Worm (Caenorhabditis elegans) whole organism, L4 larva: ENCODE results near the gene prp-9.

Experiments
- F37D6.2 ChIP-seq: sonication (generic microtip); optimal IDR thresholded peaks from 2 replicates; lab custom pipeline; 2016; ENCODE audit warnings: mild to moderate bottlenecking, missing genetic modification characterization, missing compliant biosample characterization
- F44E2.7 ChIP-seq: fragments of 200-800 bp; sonication (Bioruptor generic); IDR thresholded peaks from 2 replicates; pipeline ENCODE4 v2.1.2; 2022; ENCODE audit warnings: missing genetic modification characterization, missing compliant biosample characterization
- F49E8.2 ChIP-seq: sonication (generic microtip); optimal IDR thresholded peaks from 2 replicates; lab custom pipeline; 2016; ENCODE audit warnings: missing compliant biosample characterization, mild to moderate bottlenecking, missing genetic modification characterization, borderline replicate concordance
- T20F7.1 ChIP-seq: fragments of 200-800 bp; sonication (Bioruptor generic); optimal IDR thresholded peaks from 2 replicates; lab custom pipeline; 2018; ENCODE audit warnings: mild to moderate bottlenecking, missing genetic modification characterization, missing compliant biosample characterization
- T26A8.4 ChIP-seq: fragments of 200-800 bp; sonication (Bioruptor generic); IDR thresholded peaks from 2 replicates; pipeline ENCODE4 v1.3.6; 2022; ENCODE audit warnings: missing genetic modification characterization, missing compliant biosample characterization
- Y105C5A.15 ChIP-seq: fragments of 200-800 bp; sonication (Bioruptor generic); IDR thresholded peaks from 2 replicates; pipeline ENCODE4 v1.3.6; 2022; ENCODE audit warnings: missing genetic modification characterization, missing compliant biosample characterization
- Y48G9A.11 ChIP-seq: fragments of 200-800 bp; sonication (Bioruptor generic); IDR thresholded peaks from 2 replicates; pipeline ENCODE4 v1.3.6; 2022; ENCODE audit warnings: missing genetic modification reagents, missing genetic modification characterization, missing compliant biosample characterization
- aha-1 ChIP-seq: fragments of 150-350 bp; peaks from one replicate; lab custom pipeline; 2014; ENCODE audit warnings: missing biosample characterization, missing genetic modification characterization
- ama-1 ChIP-seq: fragments of 150-350 bp; optimal IDR thresholded peaks from 2 replicates; lab custom pipeline; 2014; ENCODE audit warnings: inconsistent platforms, mixed read lengths
- attf-4 ChIP-seq: sonication (generic microtip); optimal IDR thresholded peaks from 3 replicates; lab custom pipeline; 2017; ENCODE audit warnings: missing biosample characterization, missing genetic modification characterization
- ceh-20 ChIP-seq: fragments of 200-800 bp; sonication (Bioruptor generic); IDR thresholded peaks from 2 replicates; pipeline ENCODE4 v1.3.6; 2022; ENCODE audit warnings: missing genetic modification reagents, missing genetic modification characterization, missing compliant biosample characterization
- ceh-32 ChIP-seq: sonication (generic microtip); optimal IDR thresholded peaks from 2 replicates; lab custom pipeline; 2016; ENCODE audit warnings: mild to moderate bottlenecking, missing genetic modification characterization, missing compliant biosample characterization; ENCODE audit not compliant: poor library complexity
- daf-16 ChIP-seq, 3 experiments: sonication (generic microtip); optimal IDR thresholded peaks; 2 replicates each; lab custom pipeline; 2016 to 2017; ENCODE audit warnings: missing genetic modification characterization in 3 of 3, missing genetic modification reagents in 3 of 3, mild to moderate bottlenecking in 2 of 3, missing compliant biosample characterization in 2 of 3, missing biosample characterization in 1 of 3, moderate library complexity in 1 of 3
- dmd-6 ChIP-seq: fragments of 200-800 bp; sonication (Bioruptor generic); IDR thresholded peaks from 2 replicates; pipeline ENCODE4 v1.3.6; 2022; ENCODE audit warnings: missing genetic modification reagents, missing genetic modification characterization, missing compliant biosample characterization
- dmd-9 ChIP-seq: fragments of 200-800 bp; sonication (Bioruptor generic); IDR thresholded peaks from 2 replicates; pipeline ENCODE4 v1.3.6; 2022; ENCODE audit warnings: missing genetic modification reagents, missing genetic modification characterization, missing compliant biosample characterization
- dpl-1 ChIP-seq: fragments of 150-350 bp; optimal IDR thresholded peaks from 2 replicates; lab custom pipeline; 2014; ENCODE audit warnings: missing biosample characterization, missing genetic modification reagents, missing genetic modification characterization
- dve-1 ChIP-seq: sonication (generic microtip); optimal IDR thresholded peaks from 2 replicates; lab custom pipeline; 2017; ENCODE audit warnings: antibody characterized with exemption, mild to moderate bottlenecking, missing genetic modification characterization, missing compliant biosample characterization; ENCODE audit not compliant: insufficient read depth
- egl-27 ChIP-seq: sonication (generic microtip); optimal IDR thresholded peaks from 3 replicates; lab custom pipeline; 2017; ENCODE audit warnings: missing biosample characterization, missing genetic modification reagents, missing genetic modification characterization
- fkh-10 ChIP-seq: fragments of 150-350 bp; optimal IDR thresholded peaks from 2 replicates; lab custom pipeline; 2014; ENCODE audit warnings: missing biosample characterization, missing genetic modification reagents, missing genetic modification characterization
- hlh-11 ChIP-seq: fragments of 200-800 bp; sonication (Bioruptor generic); optimal IDR thresholded peaks from 2 replicates; lab custom pipeline; 2018; ENCODE audit warnings: mild to moderate bottlenecking, missing genetic modification characterization, missing compliant biosample characterization
- hlh-30 ChIP-seq: sonication (generic microtip); optimal IDR thresholded peaks from 2 replicates; lab custom pipeline; 2017; ENCODE audit warnings: antibody characterized with exemption, mild to moderate bottlenecking, missing genetic modification characterization, missing compliant biosample characterization; ENCODE audit not compliant: insufficient read depth
- hmg-1.1 ChIP-seq: fragments of 200-800 bp; sonication (Bioruptor generic); IDR thresholded peaks from 2 replicates; pipeline ENCODE4 v1.3.6; 2022; ENCODE audit warnings: missing genetic modification reagents, missing genetic modification characterization, missing compliant biosample characterization
- jun-1 ChIP-seq: fragments of 150-350 bp; optimal IDR thresholded peaks from 2 replicates; lab custom pipeline; 2014; ENCODE audit warnings: missing biosample characterization, missing genetic modification reagents, missing genetic modification characterization
- lin-1 ChIP-seq: fragments of 200-800 bp; sonication (Bioruptor generic); IDR thresholded peaks from 2 replicates; pipeline ENCODE4 v1.3.6; 2022; ENCODE audit warnings: missing genetic modification reagents, missing genetic modification characterization, missing compliant biosample characterization
- lsy-2 ChIP-seq, 2 experiments: fragments of 150-350 bp in 1 of 2; sonication (generic microtip) in 1 of 2; optimal IDR thresholded peaks; 2 replicates each; lab custom pipeline; 2014 to 2017; ENCODE audit warnings: missing biosample characterization in 2 of 2, missing genetic modification characterization in 2 of 2
- mdt-29 ChIP-seq: fragments of 200-800 bp; sonication (Bioruptor generic); IDR thresholded peaks from 2 replicates; pipeline ENCODE4 v1.3.6; 2022; ENCODE audit warnings: missing genetic modification reagents, missing genetic modification characterization, missing compliant biosample characterization
- mxl-3 ChIP-seq: fragments of 200-800 bp; sonication (Bioruptor generic); optimal IDR thresholded peaks from 2 replicates; lab custom pipeline; 2018; ENCODE audit warnings: mild to moderate bottlenecking, missing genetic modification characterization, missing compliant biosample characterization
- nhr-111 ChIP-seq: fragments of 200-800 bp; sonication (Bioruptor generic); optimal IDR thresholded peaks from 2 replicates; lab custom pipeline; 2018; ENCODE audit warnings: mild to moderate bottlenecking, missing genetic modification characterization, missing compliant biosample characterization
- nhr-237 ChIP-seq: sonication (generic microtip); optimal IDR thresholded peaks from 2 replicates; lab custom pipeline; 2017; ENCODE audit warnings: missing biosample characterization, missing genetic modification characterization
- nhr-28 ChIP-seq: fragments of 150-350 bp; optimal IDR thresholded peaks from 2 replicates; lab custom pipeline; 2014; ENCODE audit warnings: missing biosample characterization, missing genetic modification characterization
- nhr-48 ChIP-seq: sonication (generic microtip); optimal IDR thresholded peaks from 2 replicates; lab custom pipeline; 2016; ENCODE audit warnings: mild to moderate bottlenecking, missing genetic modification characterization, missing compliant biosample characterization
- php-3 ChIP-seq: fragments of 200-800 bp; sonication (Bioruptor generic); IDR thresholded peaks from 2 replicates; pipeline ENCODE4 v1.3.6; 2022; ENCODE audit warnings: missing genetic modification reagents, missing genetic modification characterization, missing compliant biosample characterization
- sdz-12 ChIP-seq: fragments of 200-800 bp; sonication (Bioruptor generic); optimal IDR thresholded peaks from 2 replicates; lab custom pipeline; 2018; ENCODE audit warnings: mild to moderate bottlenecking, missing genetic modification characterization, missing compliant biosample characterization
- snpc-1.2 ChIP-seq: fragments of 200-800 bp; sonication (Bioruptor generic); IDR thresholded peaks from 2 replicates; pipeline ENCODE4 v1.3.6; 2022; ENCODE audit warnings: missing genetic modification reagents, missing genetic modification characterization, missing compliant biosample characterization
- tag-97 ChIP-seq: fragments of 200-800 bp; sonication (Bioruptor generic); IDR thresholded peaks from 2 replicates; pipeline ENCODE4 v1.3.6; 2022; ENCODE audit warnings: missing genetic modification characterization, missing compliant biosample characterization
- unc-62 ChIP-seq, 3 experiments: fragments of 150-350 bp in 1 of 3; sonication (generic microtip); optimal IDR thresholded peaks in 2 of 3; peaks in 1 of 3; 1 replicate in 1 of 3; 2 replicates in 2 of 3; lab custom pipeline; 2014 to 2017; ENCODE audit warnings: missing biosample characterization in 3 of 3, missing genetic modification characterization in 3 of 3, missing genetic modification reagents in 3 of 3, missing genotype in 1 of 3

prp-9 gene

ce11 chrII:8508956-8509355, 16.2 kb downstream of the prp-9 start, which contains the start of gene T13H5.1:
Gene T13H5.1, minus strand, starts transcription at chrII:8509056.
- TF ChIP-seq attf-4 (tag; lab: Kevin White, UChicago) (no peak), aha-1 (tag; lab: Kevin White, UChicago) (peak; percentile 12), lin-1 (GFP tag; lab: Robert Waterston, UW) (no peak), hmg-1.1 (no peak)

DNA sequence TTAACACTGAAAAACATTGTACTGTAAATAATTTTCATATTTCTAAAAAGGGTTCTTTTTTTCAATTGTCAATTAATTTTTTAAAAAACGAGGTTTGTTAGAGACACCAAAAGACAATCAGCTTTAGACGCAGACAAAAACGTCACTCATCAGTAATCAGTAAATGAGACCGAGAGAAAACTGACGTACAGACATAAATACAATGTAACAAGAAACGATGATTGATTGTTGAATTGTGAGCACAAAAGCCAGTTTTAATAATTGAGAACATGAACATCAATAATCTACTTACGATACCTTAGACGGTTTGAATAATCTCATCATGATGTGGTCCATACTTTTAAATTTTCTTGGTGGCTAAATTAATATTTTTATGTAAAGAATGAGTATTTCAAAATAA, 18.4 kb downstream of the prp-9 start:
- TF ChIP-seq unc-62 (GFP tag; optimal IDR thresholded peaks at IDR 0.05 in 1 of 2; lab: Kevin White, UChicago) (peak in 1 of 2 experiments; percentile 87), unc-62 (tag; optimal IDR thresholded peaks at IDR 0.05; lab: Kevin White, UChicago) (no peak), daf-16 (GFP tag; optimal IDR thresholded peaks at IDR 0.05; lab: Kevin White, UChicago) (no peak), daf-16 (tag; optimal IDR thresholded peaks at IDR 0.05; lab: Kevin White, UChicago) (peak; percentile 35), snpc-1.2 (GFP tag; lab: Robert Waterston, UW) (no peak), T26A8.4 (no peak), F44E2.7 (GFP tag; lab: Robert Waterston, UW) (no peak), hlh-11 (tag; lab: Kevin White, UChicago) (peak; percentile 2), Y48G9A.11 (GFP tag; lab: Robert Waterston, UW) (no peak), nhr-28 (tag; lab: Kevin White, UChicago) (peak; percentile 16), mxl-3 (GFP tag; lab: Kevin White, UChicago) (no peak), dmd-6 (GFP tag; lab: Robert Waterston, UW) (peak; percentile 56; the same call in 1 of the 2 replicates), dve-1 (tag; lab: Kevin White, UChicago) (peak; percentile 67), egl-27 (tag; lab: Kevin White, UChicago) (no peak), jun-1 (tag; lab: Kevin White, UChicago) (no peak), nhr-48 (tag; lab: Kevin White, UChicago) (peak; percentile 21), fkh-10 (no peak)

DNA sequence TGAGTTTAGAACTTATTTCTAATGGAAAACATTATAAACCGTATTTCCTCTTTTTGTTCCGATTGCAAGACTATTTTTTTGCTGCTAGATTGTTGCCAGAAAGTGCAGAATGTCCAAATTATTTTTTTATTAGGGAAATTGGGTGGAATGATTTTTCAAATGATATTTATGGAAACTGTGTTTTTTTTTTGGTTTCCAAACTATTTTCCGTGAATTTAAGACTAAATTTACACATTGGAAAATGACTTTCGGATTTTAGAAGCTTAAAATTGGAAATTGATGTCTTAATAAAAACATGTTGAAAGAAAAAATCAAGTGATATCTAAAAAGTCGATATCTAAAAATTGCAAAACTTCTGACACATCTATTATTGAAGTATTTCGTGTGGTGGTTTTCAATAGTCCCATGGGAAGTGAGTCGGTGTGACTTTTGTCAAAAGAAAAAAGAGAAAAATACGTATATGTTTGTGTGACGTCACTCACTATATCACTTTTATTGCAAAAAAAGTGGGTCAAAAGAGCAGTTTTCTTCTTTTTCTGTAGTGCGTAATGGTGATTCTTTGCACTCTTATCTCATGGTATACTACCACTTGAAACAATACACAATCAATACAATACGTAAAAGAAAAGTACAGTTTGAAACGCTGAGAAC, 21.0 kb downstream of the prp-9 start:
- TF ChIP-seq unc-62 (GFP tag; optimal IDR thresholded peaks at IDR 0.05 in 1 of 2; lab: Kevin White, UChicago) (peak in 1 of 2 experiments; percentile 94), unc-62 (tag; optimal IDR thresholded peaks at IDR 0.05; lab: Kevin White, UChicago) (no peak), ceh-32 (tag; lab: Kevin White, UChicago) (no peak), ceh-20 (GFP tag; lab: Robert Waterston, UW) (0 out of 2 replicates have a peak, but pooled peaks have one; percentile 11), ama-1 (lab: Kevin White, UChicago) (no peak), hlh-30 (tag; lab: Kevin White, UChicago) (peak; percentile 51), nhr-237 (tag; lab: Kevin White, UChicago) (no peak), F37D6.2 (tag; lab: Kevin White, UChicago) (no peak), Y105C5A.15 (GFP tag; lab: Robert Waterston, UW) (no peak), aha-1 (tag; lab: Kevin White, UChicago) (peak; percentile 78), nhr-111 (GFP tag; lab: Kevin White, UChicago) (no peak), php-3 (GFP tag; lab: Robert Waterston, UW) (no peak), F49E8.2 (tag; lab: Kevin White, UChicago) (no peak), tag-97 (GFP tag; lab: Robert Waterston, UW) (no peak), T20F7.1 (GFP tag; lab: Kevin White, UChicago) (no peak), dmd-9 (GFP tag; lab: Robert Waterston, UW) (no peak), nhr-28 (tag; lab: Kevin White, UChicago) (peak; percentile 43), mdt-29 (no peak), dpl-1 (GFP tag; lab: Kevin White, UChicago) (no peak), daf-16 (GFP tag; optimal IDR thresholded peaks at IDR 0.05; lab: Kevin White, UChicago) (no peak), daf-16 (tag; optimal IDR thresholded peaks at IDR 0.05; lab: Kevin White, UChicago) (no peak), sdz-12 (no peak), T26A8.4 (no peak), dve-1 (tag; lab: Kevin White, UChicago) (peak; percentile 16), lsy-2 (tag; optimal IDR thresholded peaks at IDR 0.05; lab: Kevin White, UChicago) (peak in 1 of 2 experiments; percentile 9)
